Fruit fly (Drosophila melanogaster) whole organism, embryonic: ENCODE data around the gene CG12522.

Experiments
- CG10431 ChIP-seq: fragments of 200-800 bp; sonication (Bioruptor generic); optimal IDR thresholded peaks from 3 replicates; lab custom pipeline; 2018; ENCODE audit warnings: missing biosample characterization, mild to moderate bottlenecking, missing genetic modification characterization
- CG10543 ChIP-seq: fragments of 200-800 bp; sonication (Bioruptor generic); optimal IDR thresholded peaks from 3 replicates; lab custom pipeline; 2017; ENCODE audit warnings: missing biosample characterization, mild to moderate bottlenecking, missing genetic modification characterization, moderate library complexity
- CG11398 ChIP-seq: fragments of 200-800 bp; sonication (Bioruptor generic); optimal IDR thresholded peaks from 2 replicates; lab custom pipeline; 2016; ENCODE audit warnings: missing biosample characterization, missing genetic modification characterization
- CG12219 ChIP-seq: fragments of 200-800 bp; sonication (Bioruptor generic); optimal IDR thresholded peaks from 3 replicates; lab custom pipeline; 2018; ENCODE audit warnings: missing biosample characterization, mild to moderate bottlenecking, missing genetic modification characterization
- CG1233 ChIP-seq: fragments of 200-800 bp; sonication (Bioruptor generic); optimal IDR thresholded peaks from 4 replicates; lab custom pipeline; 2018; ENCODE audit warnings: missing biosample characterization, mild to moderate bottlenecking, missing genetic modification characterization
- CG13894 ChIP-seq: fragments of 200-800 bp; sonication (Bioruptor generic); optimal IDR thresholded peaks from 3 replicates; lab custom pipeline; 2018; ENCODE audit warnings: missing biosample characterization, mild to moderate bottlenecking, missing genetic modification characterization, moderate library complexity
- CG14014 ChIP-seq: fragments of 200-800 bp; sonication (Bioruptor generic); IDR thresholded peaks from 2 replicates; pipeline ENCODE4 v1.3.6; 2022; ENCODE audit warnings: missing biosample characterization, missing genetic modification characterization
- CG17385 ChIP-seq: fragments of 200-800 bp; sonication (Bioruptor generic); optimal IDR thresholded peaks from 3 replicates; lab custom pipeline; 2018; ENCODE audit warnings: missing biosample characterization, mild to moderate bottlenecking, missing genetic modification characterization
- CG18011 ChIP-seq: fragments of 200-800 bp; sonication (Bioruptor generic); optimal IDR thresholded peaks from 2 replicates; lab custom pipeline; 2017; ENCODE audit warnings: missing biosample characterization, missing genetic modification characterization, mild to moderate bottlenecking, moderate library complexity, missing genotype
- CG2199 ChIP-seq: fragments of 200-800 bp; sonication (Bioruptor generic); IDR thresholded peaks from 3 replicates; pipeline ENCODE4 v1.3.6; 2022; ENCODE audit warnings: missing biosample characterization, missing genetic modification characterization
- CG2875 ChIP-seq: fragments of 200-800 bp; sonication (Bioruptor generic); optimal IDR thresholded peaks from 2 replicates; lab custom pipeline; 2017; ENCODE audit warnings: missing biosample characterization, mild to moderate bottlenecking, missing genetic modification characterization, missing genetic modification reagents
- CG32767 ChIP-seq: fragments of 200-800 bp; sonication (Bioruptor generic); IDR thresholded peaks from 2 replicates; pipeline ENCODE4 v1.3.6; 2022; ENCODE audit warnings: missing biosample characterization, missing genetic modification characterization
- CG33213 ChIP-seq: fragments of 200-800 bp; sonication (Bioruptor generic); optimal IDR thresholded peaks from 3 replicates; lab custom pipeline; 2016; ENCODE audit warnings: missing biosample characterization, missing genetic modification characterization
- CG4424 ChIP-seq: fragments of 200-800 bp; sonication (Bioruptor generic); optimal IDR thresholded peaks from 3 replicates; lab custom pipeline; 2016; ENCODE audit warnings: missing biosample characterization, missing genetic modification characterization
- CG7928 ChIP-seq: fragments of 200-800 bp; sonication (Bioruptor generic); optimal IDR thresholded peaks from 2 replicates; lab custom pipeline; 2017; ENCODE audit warnings: missing biosample characterization, mild to moderate bottlenecking, missing genetic modification characterization
- CG7963 ChIP-seq: fragments of 200-800 bp; sonication (Bioruptor generic); IDR thresholded peaks from 3 replicates; pipeline ENCODE4 v1.3.6; 2022; ENCODE audit warnings: missing biosample characterization, missing genetic modification characterization; ENCODE audit not compliant: partially characterized antibody
- CG8089 ChIP-seq: fragments of 200-800 bp; sonication (Bioruptor generic); optimal IDR thresholded peaks from 3 replicates; lab custom pipeline; 2016; ENCODE audit warnings: missing biosample characterization, missing genetic modification characterization
- CG8478 ChIP-seq: fragments of >200 bp; optimal IDR thresholded peaks from 2 replicates; lab custom pipeline; 2018
- D ChIP-seq, 2 experiments: fragments of 200-800 bp in 1 of 2; fragments of >200 bp in 1 of 2; sonication (Bioruptor generic) in 1 of 2; optimal IDR thresholded peaks; 2 replicates in 1 of 2; 3 replicates in 1 of 2; lab custom pipeline; 2017; ENCODE audit warnings: mild to moderate bottlenecking in 1 of 2, missing biosample characterization in 1 of 2, missing genetic modification characterization in 1 of 2, missing genetic modification reagents in 1 of 2
- Dbx ChIP-seq: fragments of 200-800 bp; sonication (Bioruptor generic); IDR thresholded peaks from 3 replicates; pipeline ENCODE4 v1.3.6; 2022; ENCODE audit warnings: missing biosample characterization, missing genetic modification characterization
- Gug ChIP-seq: fragments of 200-800 bp; sonication (Bioruptor generic); IDR thresholded peaks from 4 replicates; pipeline ENCODE4 v1.3.6; 2022; ENCODE audit warnings: missing biosample characterization, missing genetic modification characterization
- HLH3B ChIP-seq: fragments of 200-800 bp; sonication (Bioruptor generic); IDR thresholded peaks from 2 replicates; pipeline ENCODE4 v1.3.6; 2022; ENCODE audit warnings: missing biosample characterization, missing genetic modification characterization
- Hmr ChIP-seq: fragments of 200-800 bp; sonication (Bioruptor generic); optimal IDR thresholded peaks from 3 replicates; lab custom pipeline; 2017; ENCODE audit warnings: mild to moderate bottlenecking, missing biosample characterization, missing genetic modification reagents, missing genetic modification characterization
- Jarid2 ChIP-seq: fragments of 200-800 bp; sonication (Bioruptor generic); optimal IDR thresholded peaks from 3 replicates; lab custom pipeline; 2017; ENCODE audit warnings: mild to moderate bottlenecking, missing biosample characterization, missing genetic modification reagents, missing genetic modification characterization
- NfI ChIP-seq: fragments of 200-800 bp; sonication (Bioruptor generic); optimal IDR thresholded peaks from 3 replicates; lab custom pipeline; 2018; ENCODE audit warnings: missing biosample characterization, mild to moderate bottlenecking, missing genetic modification characterization, moderate library complexity
- Oli ChIP-seq: fragments of 200-800 bp; sonication (Bioruptor generic); optimal IDR thresholded peaks from 2 replicates; lab custom pipeline; 2018; ENCODE audit warnings: missing biosample characterization, mild to moderate bottlenecking, missing genetic modification characterization, moderate library complexity
- Ssrp ChIP-seq: fragments of 200-800 bp; sonication (Bioruptor generic); optimal IDR thresholded peaks from 2 replicates; lab custom pipeline; 2018; ENCODE audit warnings: missing biosample characterization, mild to moderate bottlenecking, missing genetic modification characterization, moderate library complexity
- ab ChIP-seq: fragments of 200-800 bp; sonication (Bioruptor generic); optimal IDR thresholded peaks from 2 replicates; lab custom pipeline; 2016; ENCODE audit warnings: missing biosample characterization, missing genetic modification characterization
- al ChIP-seq: fragments of 200-800 bp; sonication (Bioruptor generic); IDR thresholded peaks from 2 replicates; pipeline ENCODE4 v1.3.6; 2022; ENCODE audit warnings: missing biosample characterization, missing genetic modification characterization
- bsh ChIP-seq, 2 experiments: fragments of 200-800 bp; sonication (Bioruptor generic); optimal IDR thresholded peaks; 2 replicates each; lab custom pipeline; 2017 to 2018; ENCODE audit warnings: mild to moderate bottlenecking in 2 of 2, missing biosample characterization in 2 of 2, missing genetic modification characterization in 2 of 2, moderate library complexity in 1 of 2
- eve ChIP-seq, 2 experiments: fragments of >200 bp; optimal IDR thresholded peaks; 2 replicates each; lab custom pipeline; 2017; ENCODE audit warnings: missing biosample characterization in 2 of 2, missing genetic modification characterization in 2 of 2
- eyg ChIP-seq: fragments of 200-800 bp; sonication (Bioruptor generic); optimal IDR thresholded peaks from 3 replicates; lab custom pipeline; 2016; ENCODE audit warnings: missing biosample characterization, missing genetic modification characterization
- jigr1 ChIP-seq: fragments of 200-800 bp; sonication (Bioruptor generic); IDR thresholded peaks from 3 replicates; pipeline ENCODE4 v1.3.6; 2022; ENCODE audit warnings: missing biosample characterization, missing genetic modification characterization
- lbe ChIP-seq: fragments of 200-800 bp; sonication (Bioruptor generic); optimal IDR thresholded peaks from 2 replicates; lab custom pipeline; 2016; ENCODE audit warnings: missing biosample characterization, mild to moderate bottlenecking, missing genetic modification characterization
- mirr ChIP-seq: fragments of 200-800 bp; sonication (Bioruptor generic); optimal IDR thresholded peaks from 3 replicates; lab custom pipeline; 2018; ENCODE audit warnings: missing biosample characterization, mild to moderate bottlenecking, missing genetic modification characterization
- nerfin-2 ChIP-seq: fragments of 200-800 bp; sonication (Bioruptor generic); IDR thresholded peaks from 2 replicates; pipeline ENCODE4 v1.3.6; 2022; ENCODE audit warnings: missing biosample characterization, missing genetic modification characterization; ENCODE audit not compliant: partially characterized antibody
- odd ChIP-seq: fragments of 200-800 bp; sonication (Bioruptor generic); optimal IDR thresholded peaks from 2 replicates; lab custom pipeline; 2017; ENCODE audit warnings: missing biosample characterization, mild to moderate bottlenecking, missing genetic modification characterization
- pho ChIP-seq: fragments of 200-800 bp; sonication (Bioruptor generic); optimal IDR thresholded peaks from 2 replicates; lab custom pipeline; 2016; ENCODE audit warnings: missing biosample characterization, missing genetic modification characterization
- sens ChIP-seq: fragments of 200-800 bp; sonication (Bioruptor generic); peaks from one replicate; lab custom pipeline; 2016; ENCODE audit warnings: missing biosample characterization, missing genetic modification characterization
- sim ChIP-seq: fragments of 200-800 bp; sonication (Bioruptor generic); IDR thresholded peaks from 2 replicates; pipeline ENCODE4 v1.3.6; 2022; ENCODE audit warnings: missing biosample characterization, missing genetic modification characterization
- sisA ChIP-seq: fragments of 200-800 bp; sonication (Bioruptor generic); IDR thresholded peaks from 2 replicates; pipeline ENCODE4 v1.3.6; 2022; ENCODE audit warnings: missing biosample characterization, missing genetic modification characterization
- slou ChIP-seq: fragments of 200-800 bp; sonication (Bioruptor generic); optimal IDR thresholded peaks from 3 replicates; lab custom pipeline; 2016; ENCODE audit warnings: missing biosample characterization, missing genetic modification characterization
- slp2 ChIP-seq: fragments of 200-800 bp; sonication (Bioruptor generic); optimal IDR thresholded peaks from 2 replicates; lab custom pipeline; 2016; ENCODE audit warnings: missing biosample characterization, missing genetic modification characterization
- ssp ChIP-seq: fragments of 200-800 bp; sonication (Bioruptor generic); IDR thresholded peaks from 2 replicates; pipeline ENCODE4 v1.3.6; 2022; ENCODE audit warnings: missing biosample characterization, missing genetic modification characterization
- tll ChIP-seq, 2 experiments: fragments of 200-800 bp in 1 of 2; fragments of >200 bp in 1 of 2; sonication (Bioruptor generic) in 1 of 2; optimal IDR thresholded peaks; 2 replicates each; lab custom pipeline; 2017 to 2019; ENCODE audit warnings: missing biosample characterization in 2 of 2, missing genetic modification characterization in 2 of 2, mild to moderate bottlenecking in 1 of 2, moderate library complexity in 1 of 2
- trem ChIP-seq: fragments of 200-800 bp; optimal IDR thresholded peaks from 3 replicates; lab custom pipeline; 2019; ENCODE audit warnings: missing biosample characterization, mild to moderate bottlenecking, missing genetic modification characterization, moderate library complexity
- tup ChIP-seq: fragments of 200-800 bp; sonication (Bioruptor generic); optimal IDR thresholded peaks from 2 replicates; lab custom pipeline; 2016; ENCODE audit warnings: missing biosample characterization, mild to moderate bottlenecking, missing genetic modification characterization, moderate library complexity
- twi ChIP-seq: fragments of 200-800 bp; optimal IDR thresholded peaks from 2 replicates; lab custom pipeline; 2019; ENCODE audit warnings: missing biosample characterization, mild to moderate bottlenecking, missing genetic modification characterization, moderate library complexity
- vfl ChIP-seq: fragments of 200-800 bp; sonication (Bioruptor generic); optimal IDR thresholded peaks from 2 replicates; lab custom pipeline; 2016; ENCODE audit warnings: missing biosample characterization, missing genetic modification characterization

Gene CG12522

dm6 chr3L:11084557-11085231, 23.3 kb upstream of the CG12522 start (continued):
- peak; percentile 84 for TF ChIP-seq tup (GFP tag; lab: Kevin White, UChicago)
- TF ChIP-seq slou: peak; percentile 87
- TF ChIP-seq CG11398: peak; percentile 98
- TF ChIP-seq CG10543: peak; percentile 66
- peak; percentile 96 for TF ChIP-seq CG2875
- peak; percentile 82; the same call in 2 of the 3 replicates for TF ChIP-seq Dbx
- peak; percentile 98 for TF ChIP-seq HLH3B
- TF ChIP-seq CG14014 (GFP tag; lab: Robert Waterston, UW): peak; percentile 95
- peak; percentile 96 for TF ChIP-seq slp2 (GFP tag; lab: Kevin White, UChicago)
- no peak for TF ChIP-seq D (optimal IDR thresholded peaks at IDR 0.05; lab: Kevin White, UChicago)
- TF ChIP-seq D (GFP tag; optimal IDR thresholded peaks at IDR 0.05; lab: Kevin White, UChicago): peak; percentile 95
- TF ChIP-seq jigr1: peak; percentile 87
- TF ChIP-seq Ssrp (tag; lab: Kevin White, UChicago): peak; percentile 97
- peak; percentile 95 for TF ChIP-seq CG1233
- peak; percentile 97 for TF ChIP-seq CG2199
- TF ChIP-seq sisA (GFP tag; lab: Robert Waterston, UW): peak; percentile 95
- TF ChIP-seq CG8478 (lab: Kevin White, UChicago): no peak
- TF ChIP-seq CG32767: peak; percentile 97
- TF ChIP-seq al (GFP tag; lab: Robert Waterston, UW): peak; percentile 84
- peak; percentile 95 for TF ChIP-seq CG17385 (GFP tag; lab: Kevin White, UChicago)
- peak in 1 of 2 experiments; percentile 89 for TF ChIP-seq tll (GFP tag; optimal IDR thresholded peaks at IDR 0.05; lab: Kevin White, UChicago)
- no peak for TF ChIP-seq nerfin-2
- TF ChIP-seq CG18011 (GFP tag; lab: Kevin White, UChicago): peak; percentile 77
- peak; percentile 98 for TF ChIP-seq CG4424 (GFP tag; lab: Kevin White, UChicago)
- peak; percentile 89 for TF ChIP-seq twi (tag; lab: Kevin White, UChicago)
- no peak for TF ChIP-seq CG13894 (tag; lab: Kevin White, UChicago)
- peak; percentile 97 for TF ChIP-seq CG12219 (GFP tag; lab: Kevin White, UChicago)
- peak; percentile 96 for TF ChIP-seq CG33213 (GFP tag; lab: Kevin White, UChicago)
- TF ChIP-seq ab (GFP tag; lab: Kevin White, UChicago): peak; percentile 86
- peak; percentile 95 for TF ChIP-seq NfI
- TF ChIP-seq lbe: no peak
- peak; percentile 95 for TF ChIP-seq odd (GFP tag; lab: Kevin White, UChicago)
- no peak for TF ChIP-seq mirr (GFP tag; lab: Kevin White, UChicago)
- peak; percentile 90 for TF ChIP-seq pho (GFP tag; lab: Kevin White, UChicago)
- peak; percentile 98 for TF ChIP-seq Oli (tag; lab: Kevin White, UChicago)
- TF ChIP-seq vfl: peak; percentile 76
- peak; percentile 97 to 99 for TF ChIP-seq bsh (GFP tag; optimal IDR thresholded peaks at IDR 0.05; lab: Kevin White, UChicago)
- TF ChIP-seq CG10431: peak; percentile 89
- peak; percentile 96 for TF ChIP-seq sim (GFP tag; lab: Robert Waterston, UW)
- TF ChIP-seq CG7928 (GFP tag; lab: Kevin White, UChicago): peak; percentile 61
- peak; percentile 95 for TF ChIP-seq eyg
- TF ChIP-seq Gug (GFP tag; lab: Robert Waterston, UW): peak; percentile 87
- peak; percentile 86 for TF ChIP-seq ssp (GFP tag; lab: Robert Waterston, UW)
- peak; percentile 86 for TF ChIP-seq Hmr
- peak; percentile 83 for TF ChIP-seq Jarid2 (GFP tag; lab: Kevin White, UChicago)
- peak; percentile 94 for TF ChIP-seq trem
- peak; percentile 97 for TF ChIP-seq CG8089 (GFP tag; lab: Kevin White, UChicago)
- TF ChIP-seq sens (GFP tag; lab: Kevin White, UChicago): peak; percentile 100
- no peak for TF ChIP-seq CG7963
- TF ChIP-seq eve (GFP tag; optimal IDR thresholded peaks at IDR 0.05; lab: Kevin White, UChicago): peak in 1 of 2 experiments; percentile 72
